Fruit fly (Drosophila melanogaster) whole organism, wandering third instar larva: ENCODE measurements around the gene Dbp73D.

ENCODE experiments used
- Abd-B ChIP-seq: fragments of >200 bp; optimal IDR thresholded peaks from 2 replicates; lab custom pipeline; 2017; ENCODE audit warnings: missing biosample characterization, missing genetic modification characterization
- Dfd ChIP-seq: fragments of >200 bp; optimal IDR thresholded peaks from 2 replicates; lab custom pipeline; 2017; ENCODE audit warnings: missing biosample characterization, missing genetic modification characterization
- Jra ChIP-seq: sonication (Bioruptor generic); optimal IDR thresholded peaks from 2 replicates; lab custom pipeline; 2016; ENCODE audit warnings: missing biosample characterization, missing genetic modification characterization
- Myc ChIP-seq: fragments of >200 bp; optimal IDR thresholded peaks from 2 replicates; lab custom pipeline; 2017
- Vsx2 ChIP-seq: fragments of 200-300, 225-300 bp; sonication (Bioruptor generic); optimal IDR thresholded peaks from 2 replicates; lab custom pipeline; 2018; ENCODE audit warnings: missing biosample characterization, missing genetic modification characterization; ENCODE audit not compliant: partially characterized antibody
- br ChIP-seq: fragments of 200-800 bp; sonication (Bioruptor generic); optimal IDR thresholded peaks from 2 replicates; lab custom pipeline; 2016; ENCODE audit warnings: missing biosample characterization, missing genetic modification characterization
- dmrt93B ChIP-seq: fragments of 200-800 bp; sonication (Bioruptor generic); optimal IDR thresholded peaks from 2 replicates; lab custom pipeline; 2018; ENCODE audit warnings: missing biosample characterization, mild to moderate bottlenecking, missing genetic modification characterization
- pan ChIP-seq: fragments of >200 bp; optimal IDR thresholded peaks from 2 replicates; lab custom pipeline; 2017
- psq ChIP-seq: fragments of 200-800 bp; sonication (Bioruptor generic); optimal IDR thresholded peaks from 3 replicates; lab custom pipeline; 2017; ENCODE audit warnings: missing biosample characterization, mild to moderate bottlenecking, missing genetic modification characterization, moderate library complexity

DNA sequence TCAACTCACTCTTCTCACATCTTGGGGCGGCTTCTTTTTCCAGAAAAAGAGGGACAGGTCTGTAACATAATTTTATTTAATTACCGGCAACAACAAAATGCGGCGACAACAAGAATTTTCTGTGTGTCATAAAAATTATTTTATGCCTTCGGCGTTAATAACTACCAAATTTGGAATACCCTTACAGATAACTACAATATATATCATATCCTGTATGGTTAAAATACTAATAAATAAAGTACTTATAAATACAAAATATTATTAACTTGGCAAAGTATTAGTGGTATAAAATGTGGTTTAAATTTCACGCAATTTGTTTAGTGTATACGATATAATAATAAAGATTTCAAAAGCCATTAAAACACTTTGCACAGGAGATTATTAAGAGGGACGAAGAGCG, 20.1 kb upstream of the Dbp73D start:
- TF ChIP-seq Vsx2 (GFP tag; lab: Kevin White, UChicago) (no peak), Jra (GFP tag; lab: Kevin White, UChicago) (no peak), pan (lab: Kevin White, UChicago) (peak; percentile 26), Abd-B (GFP tag; lab: Kevin White, UChicago) (no peak), br (no peak), psq (no peak), Dfd (GFP tag; lab: Kevin White, UChicago) (no peak), Myc (lab: Kevin White, UChicago) (no peak), dmrt93B (GFP tag; lab: Kevin White, UChicago) (no peak)
